Fruit fly (Drosophila melanogaster) whole organism, wandering third instar larva: ENCODE data around the gene Gyc88E.

Experiments used
- Vsx2 ChIP-seq: fragments of 200-300, 225-300 bp; sonication (Bioruptor generic); optimal IDR thresholded peaks from 2 replicates; lab custom pipeline; 2018; ENCODE audit warnings: missing biosample characterization, missing genetic modification characterization; ENCODE audit not compliant: partially characterized antibody
- sv ChIP-seq: fragments of 200-800 bp; sonication (Bioruptor generic); optimal IDR thresholded peaks from 3 replicates; lab custom pipeline; 2016; ENCODE audit warnings: missing biosample characterization, missing genetic modification characterization

DNA sequence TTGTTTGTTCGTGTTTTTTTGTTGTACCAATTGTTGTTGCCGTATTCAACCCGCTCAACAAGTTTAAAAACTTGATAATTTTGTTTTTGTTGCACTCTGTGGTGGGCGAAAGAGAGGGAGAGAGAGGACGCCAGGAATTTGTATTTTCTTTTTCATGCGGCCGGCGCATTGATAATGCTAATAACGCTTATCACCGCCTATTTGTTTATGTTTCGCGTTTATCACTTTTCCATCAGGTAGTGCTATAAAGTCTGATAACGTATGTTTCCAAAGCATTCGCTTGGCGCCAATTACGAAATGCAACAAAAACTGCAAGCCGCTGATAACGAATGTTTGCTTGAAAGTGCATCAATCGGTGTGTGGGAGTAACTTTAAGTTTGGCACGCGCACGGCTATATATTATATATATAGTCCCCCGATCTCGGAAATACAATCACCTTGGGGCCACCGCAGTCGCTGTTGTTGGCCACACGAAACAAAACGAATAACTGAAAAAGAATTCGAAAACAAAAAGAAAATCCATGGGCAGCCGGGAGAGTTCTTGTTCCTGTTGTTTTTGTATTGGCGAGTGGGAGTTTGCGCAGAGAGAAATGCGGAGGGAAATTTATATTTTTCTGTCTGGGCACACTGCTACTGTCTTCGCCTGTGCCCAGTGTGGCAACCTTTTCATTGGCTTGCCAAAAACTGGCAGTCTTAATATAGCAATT lies 3.0 kb upstream of the Gyc88E start, which contains the start of gene Glys:
- peak; percentile 9 for TF ChIP-seq Vsx2
- no peak for TF ChIP-seq sv
